Worm (Caenorhabditis elegans) whole organism, L1 larva: ENCODE measurements around the gene F29A7.4.

Experiments
- Y116A8C.19 ChIP-seq: sonication (generic microtip); optimal IDR thresholded peaks from 2 replicates; lab custom pipeline; 2016; ENCODE audit warnings: missing compliant biosample characterization, missing genetic modification characterization, borderline replicate concordance
- dpl-1 ChIP-seq, 3 experiments: fragments of 150-350 bp in 2 of 3; sonication (generic microtip) in 1 of 3; optimal IDR thresholded peaks; 2 replicates each; lab custom pipeline; 2014 to 2017; ENCODE audit warnings: missing biosample characterization in 3 of 3, missing genetic modification characterization in 3 of 3, missing genetic modification reagents in 3 of 3
- elt-2 ChIP-seq: sonication (generic microtip); optimal IDR thresholded peaks from 2 replicates; lab custom pipeline; 2016; ENCODE audit warnings: missing genetic modification characterization, mild to moderate bottlenecking, inconsistent platforms, missing compliant biosample characterization, missing genetic modification reagents
- ets-5 ChIP-seq: fragments of 200-800 bp; sonication (Bioruptor generic); IDR thresholded peaks from 2 replicates; pipeline ENCODE4 v1.3.6; 2022; ENCODE audit warnings: missing genetic modification characterization, missing compliant biosample characterization
- hlh-17 ChIP-seq: fragments of 200-800 bp; sonication (Bioruptor generic); optimal IDR thresholded peaks from 2 replicates; lab custom pipeline; 2018; ENCODE audit warnings: missing genetic modification characterization, mild to moderate bottlenecking, missing compliant biosample characterization, moderate library complexity, borderline replicate concordance
- irx-1 ChIP-seq: sonication (generic microtip); optimal IDR thresholded peaks from 2 replicates; lab custom pipeline; 2016; ENCODE audit warnings: missing genetic modification characterization, missing compliant biosample characterization
- lin-35 ChIP-seq, 2 experiments: fragments of 150-350 bp; optimal IDR thresholded peaks; 2 replicates each; lab custom pipeline; 2014; ENCODE audit warnings: missing biosample characterization in 2 of 2, missing genetic modification characterization in 2 of 2, missing genetic modification reagents in 2 of 2
- mdl-1 ChIP-seq, 2 experiments: fragments of 150-350 bp; optimal IDR thresholded peaks; 2 replicates each; lab custom pipeline; 2014 to 2017; ENCODE audit warnings: missing biosample characterization in 2 of 2, missing genetic modification characterization in 2 of 2, inconsistent platforms in 1 of 2
- nhr-47 ChIP-seq: sonication (generic microtip); optimal IDR thresholded peaks from 2 replicates; lab custom pipeline; 2016; ENCODE audit warnings: mild to moderate bottlenecking, missing genetic modification characterization, moderate library complexity, missing compliant biosample characterization
- nhr-71 ChIP-seq: sonication (generic microtip); optimal IDR thresholded peaks from 2 replicates; lab custom pipeline; 2016; ENCODE audit warnings: mild to moderate bottlenecking, missing genetic modification characterization, moderate library complexity, missing compliant biosample characterization
- nhr-77 ChIP-seq: fragments of 150-350 bp; optimal IDR thresholded peaks from 2 replicates; lab custom pipeline; 2014; ENCODE audit warnings: missing biosample characterization, missing genetic modification characterization
- nhr-90 ChIP-seq: sonication (generic microtip); optimal IDR thresholded peaks from 2 replicates; lab custom pipeline; 2016; ENCODE audit warnings: mild to moderate bottlenecking, missing genetic modification characterization, missing compliant biosample characterization; ENCODE audit not compliant: poor library complexity
- skn-1 ChIP-seq: fragments of 150-350 bp; optimal IDR thresholded peaks from 2 replicates; lab custom pipeline; 2014; ENCODE audit warnings: missing biosample characterization, missing genetic modification characterization
- snu-23 ChIP-seq: sonication (generic microtip); optimal IDR thresholded peaks from 2 replicates; lab custom pipeline; 2016; ENCODE audit warnings: missing genetic modification characterization, missing compliant biosample characterization
- swsn-7 ChIP-seq: sonication (generic microtip); optimal IDR thresholded peaks from 2 replicates; lab custom pipeline; 2016; ENCODE audit warnings: missing genetic modification characterization, missing compliant biosample characterization
- tbx-2 ChIP-seq: sonication (generic microtip); optimal IDR thresholded peaks from 2 replicates; lab custom pipeline; 2016; ENCODE audit warnings: missing genetic modification characterization, missing compliant biosample characterization
- tlp-1 ChIP-seq: fragments of 150-350 bp; optimal IDR thresholded peaks from 2 replicates; lab custom pipeline; 2014; ENCODE audit warnings: missing biosample characterization, missing genetic modification characterization
- vab-15 ChIP-seq: sonication (generic microtip); optimal IDR thresholded peaks from 2 replicates; lab custom pipeline; 2017; ENCODE audit warnings: missing genotype, mild to moderate bottlenecking, missing genetic modification characterization, missing compliant biosample characterization

F29A7.4 gene

DNA sequence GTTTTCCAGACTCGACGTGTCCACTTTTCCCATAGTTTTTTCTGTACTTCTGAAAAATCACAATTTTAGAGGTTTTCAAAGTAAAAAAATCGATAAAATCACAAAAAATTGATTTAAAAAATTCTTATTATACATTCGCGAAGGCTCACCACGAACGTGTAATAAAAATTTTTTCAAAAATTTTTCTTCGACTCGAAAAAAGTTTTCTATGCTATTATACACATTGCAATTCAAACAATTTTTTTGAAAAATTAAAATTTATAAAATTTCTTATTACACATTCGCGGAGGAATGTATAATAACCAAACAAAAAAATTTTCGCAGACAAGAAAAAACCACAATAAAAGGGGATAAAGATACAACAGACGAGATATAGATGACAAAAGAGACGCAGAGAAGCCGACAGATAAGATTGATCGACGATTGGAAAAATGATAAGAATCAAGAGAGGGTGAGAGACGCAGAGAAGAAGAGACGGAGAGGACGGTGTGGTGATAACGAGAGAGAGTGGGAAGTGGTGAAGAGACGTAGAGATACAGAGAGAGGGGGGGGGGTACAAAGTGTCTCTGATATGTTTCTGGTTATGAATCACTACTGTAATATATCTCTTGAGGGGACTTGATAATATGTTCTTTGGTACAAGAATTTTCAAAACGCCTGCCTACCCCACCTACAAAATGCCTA is 50.9 kb downstream of the F29A7.4 start, which contains the start of gene nhr-119 (continued):
- TF ChIP-seq nhr-90 (tag; lab: Kevin White, UChicago), result peak; percentile 87
- peak in 1 of 2 experiments; percentile 71 for TF ChIP-seq mdl-1 (tag; optimal IDR thresholded peaks at IDR 0.05; lab: Kevin White, UChicago)
- TF ChIP-seq swsn-7, result peak; percentile 66
- peak; percentile 6 to 69 for TF ChIP-seq lin-35 (GFP tag; optimal IDR thresholded peaks at IDR 0.05; lab: Kevin White, UChicago)
- TF ChIP-seq dpl-1 (GFP tag; optimal IDR thresholded peaks at IDR 0.05; lab: Kevin White, UChicago), result peak; percentile 32 to 58 (median 34)
- no peak for TF ChIP-seq ets-5 (GFP tag; lab: Robert Waterston, UW)
- peak; percentile 27 for TF ChIP-seq nhr-77 (tag; lab: Kevin White, UChicago)
- peak; percentile 77 for TF ChIP-seq nhr-47 (tag; lab: Kevin White, UChicago)
- TF ChIP-seq vab-15, result no peak
- peak; percentile 95 for TF ChIP-seq elt-2 (tag; lab: Kevin White, UChicago)
- TF ChIP-seq irx-1, result peak; percentile 28
- TF ChIP-seq Y116A8C.19 (tag; lab: Kevin White, UChicago), result no peak
- peak; percentile 4 for TF ChIP-seq skn-1
- TF ChIP-seq nhr-71 (tag; lab: Kevin White, UChicago), result peak; percentile 94
- TF ChIP-seq tlp-1 (tag; lab: Kevin White, UChicago), result no peak
- peak; percentile 77 for TF ChIP-seq tbx-2 (tag; lab: Kevin White, UChicago)
- no peak for TF ChIP-seq hlh-17
- TF ChIP-seq snu-23, result peak; percentile 83
